Fruit fly (Drosophila melanogaster): ENCODE results near the gene Sema1a.

Gene Sema1a

DNA sequence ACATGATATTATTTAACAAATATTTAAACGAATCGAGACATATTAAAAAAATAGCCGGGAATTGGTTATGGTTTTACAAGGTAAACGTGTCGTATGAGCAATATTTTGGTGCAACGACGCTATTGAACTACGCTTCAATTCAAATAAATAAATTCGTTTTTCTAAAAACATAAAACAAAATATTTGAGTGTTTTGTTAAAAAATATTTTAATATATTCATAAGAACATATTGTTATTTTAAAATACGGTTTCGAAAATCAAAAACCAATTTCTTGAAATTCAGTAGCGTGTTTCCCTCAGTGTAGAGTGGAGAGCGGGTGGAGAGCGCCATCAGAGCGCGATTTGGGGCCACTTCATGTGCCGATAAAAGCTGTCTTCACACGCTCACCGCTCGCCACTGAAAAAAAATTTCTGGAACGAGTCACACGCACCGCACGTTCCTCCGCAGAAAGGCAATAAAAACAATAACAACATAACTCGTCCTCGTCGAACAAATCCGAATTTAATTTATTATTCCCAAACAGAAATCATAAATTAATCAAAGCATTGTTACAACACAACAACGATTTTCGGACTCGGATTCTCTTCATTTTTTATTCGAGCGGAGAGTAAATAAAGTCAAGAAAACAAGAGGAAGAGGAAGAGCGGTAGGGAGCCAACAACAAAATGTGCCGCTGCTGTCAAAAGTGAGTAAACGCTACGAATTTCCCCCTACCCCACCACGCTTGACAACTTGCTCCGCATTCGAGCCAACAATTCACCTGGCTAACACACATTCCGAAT is 6.4 kb upstream of the Sema1a start (continued):
- TF ChIP-seq CG16813 (GFP tag; IDR thresholded peaks at IDR 0.05; ENCODE audit: partially characterized antibody) (no peak), rib (GFP tag; IDR thresholded peaks at IDR 0.05) (no peak), CG3065 (GFP tag; optimal IDR thresholded peaks at IDR 0.05) (peak; percentile 71), emc (GFP tag; optimal IDR thresholded peaks at IDR 0.05) (no peak), CG13424 (tag; optimal IDR thresholded peaks at IDR 0.05) (peak; percentile 97), jing (GFP tag; optimal IDR thresholded peaks at IDR 0.05) (peak; percentile 63), CG10959 (GFP tag; IDR thresholded peaks at IDR 0.05) (peak; percentile 47; the same call in 1 of the 2 replicates), onecut (GFP tag; IDR thresholded peaks at IDR 0.05) (no peak; the same call in 1 of the 2 replicates), Taf1 (GFP tag; IDR thresholded peaks at IDR 0.05) (peak; percentile 28; the same call in 1 of the 2 replicates), CG4404 (GFP tag; IDR thresholded peaks at IDR 0.05) (peak; percentile 67), CG4282 (GFP tag; optimal IDR thresholded peaks at IDR 0.05) (no peak), cg (GFP tag; optimal IDR thresholded peaks at IDR 0.05) (no peak), CG1832 (GFP tag; optimal IDR thresholded peaks at IDR 0.05) (no peak), ATbp (GFP tag; optimal IDR thresholded peaks at IDR 0.05) (peak; percentile 83), az2 (GFP tag; optimal IDR thresholded peaks at IDR 0.05) (peak; percentile 87), fru (optimal IDR thresholded peaks at IDR 0.05) (no peak), org-1 (GFP tag; optimal IDR thresholded peaks at IDR 0.05) (peak; percentile 88), caup (GFP tag; optimal IDR thresholded peaks at IDR 0.05; ENCODE audit: severe bottlenecking) (peak; percentile 93), wek (GFP tag; optimal IDR thresholded peaks at IDR 0.05) (no peak), ham (GFP tag; IDR thresholded peaks at IDR 0.05) (no peak), chm (GFP tag; IDR thresholded peaks at IDR 0.05) (no peak), Hey (tag; optimal IDR thresholded peaks at IDR 0.05) (no peak), bigmax (GFP tag; optimal IDR thresholded peaks at IDR 0.05) (no peak), B-H1 (GFP tag; IDR thresholded peaks at IDR 0.05) (peak; percentile 43; the same call in 2 of the 3 replicates), CG1529 (GFP tag; optimal IDR thresholded peaks at IDR 0.05) (peak; percentile 70), tgo (GFP tag; IDR thresholded peaks at IDR 0.05) (peak; percentile 84)

- TF ChIP-seq CG3281 (GFP tag; optimal IDR thresholded peaks at IDR 0.05): no peak
- no peak for TF ChIP-seq CG14860 (GFP tag; IDR thresholded peaks at IDR 0.05; ENCODE audit: partially characterized antibody)
- TF ChIP-seq Dek (tag; optimal IDR thresholded peaks at IDR 0.05): no peak
- no peak for TF ChIP-seq CG13894 (tag; optimal IDR thresholded peaks at IDR 0.05)
- TF ChIP-seq lab (GFP tag; optimal IDR thresholded peaks at IDR 0.05): peak; percentile 44
- TF ChIP-seq fru (optimal IDR thresholded peaks at IDR 0.05): no peak
- TF ChIP-seq TFAM (GFP tag; optimal IDR thresholded peaks at IDR 0.05): no peak
- no peak for TF ChIP-seq CG32767 (GFP tag; IDR thresholded peaks at IDR 0.05)
- TF ChIP-seq Dfd (GFP tag; optimal IDR thresholded peaks at IDR 0.05): no peak
- TF ChIP-seq Xrp1 (GFP tag; IDR thresholded peaks at IDR 0.05): 0 out of 2 replicates have a peak, but pooled peaks have one; percentile 8
- no peak for TF ChIP-seq ash1 (GFP tag; optimal IDR thresholded peaks at IDR 0.05)
- no peak for TF ChIP-seq CG3995 (GFP tag; optimal IDR thresholded peaks at IDR 0.05)
- TF ChIP-seq CG11398 (GFP tag; optimal IDR thresholded peaks at IDR 0.05): no peak
- TF ChIP-seq CG14014 (GFP tag; IDR thresholded peaks at IDR 0.05): no peak
- TF ChIP-seq Dip3 (GFP tag; optimal IDR thresholded peaks at IDR 0.05): no peak
- no peak for TF ChIP-seq dan (GFP tag; IDR thresholded peaks at IDR 0.05)
- TF ChIP-seq exex (tag; optimal IDR thresholded peaks at IDR 0.05): peak; percentile 76
- no peak for TF ChIP-seq stc (GFP tag; IDR thresholded peaks at IDR 0.05)
- no peak for TF ChIP-seq CG43689 (GFP tag; IDR thresholded peaks at IDR 0.05)
- no peak for TF ChIP-seq unpg (GFP tag; optimal IDR thresholded peaks at IDR 0.05)
- peak; percentile 73 for TF ChIP-seq Elba2 (GFP tag; optimal IDR thresholded peaks at IDR 0.05)
- no peak for TF ChIP-seq gsb (GFP tag; IDR thresholded peaks at IDR 0.05)
These were observed 3.4 kb upstream of the Sema1a start for dm6 chr2L:8538449-8539050.

All from whole organism, embryonic.